Worm (Caenorhabditis elegans) whole organism, young adult: ENCODE results near the gene C36E6.8.
A peak's percentile ranks its signal among the peaks of the same experiment; 100 is the strongest.

Source experiments
- F23B12.7 ChIP-seq: sonication (generic microtip); optimal IDR thresholded peaks from 2 replicates; lab custom pipeline; 2017; ENCODE audit warnings: missing genetic modification characterization, mild to moderate bottlenecking, missing compliant biosample characterization, antibody characterized with exemption, moderate library complexity; ENCODE audit not compliant: insufficient read depth
- F33H1.4 ChIP-seq: fragments of 200-800 bp; sonication (Bioruptor generic); IDR thresholded peaks from 2 replicates; pipeline ENCODE4 v1.3.6; 2022; ENCODE audit warnings: missing genetic modification reagents, missing genetic modification characterization, missing compliant biosample characterization
- F37B4.10 ChIP-seq: fragments of 200-800 bp; sonication (Bioruptor generic); IDR thresholded peaks from 2 replicates; pipeline ENCODE4 v1.3.6; 2022; ENCODE audit warnings: missing genetic modification characterization, missing compliant biosample characterization
- F39B2.1 ChIP-seq: fragments of 200-800 bp; sonication (Bioruptor generic); IDR thresholded peaks from 2 replicates; pipeline ENCODE4 v1.3.6; 2022; ENCODE audit warnings: missing genetic modification reagents, missing genetic modification characterization, missing compliant biosample characterization
- F52B5.7 ChIP-seq: sonication (generic microtip); optimal IDR thresholded peaks from 2 replicates; lab custom pipeline; 2016; ENCODE audit warnings: mild to moderate bottlenecking, missing genetic modification characterization, missing compliant biosample characterization
- F57C9.4 ChIP-seq: sonication (generic microtip); optimal IDR thresholded peaks from 2 replicates; lab custom pipeline; 2017; ENCODE audit warnings: mild to moderate bottlenecking, missing genetic modification characterization, missing compliant biosample characterization
- K11D2.4 ChIP-seq: fragments of 200-800 bp; sonication (Bioruptor generic); IDR thresholded peaks from 2 replicates; pipeline ENCODE4 v1.3.6; 2022; ENCODE audit warnings: missing genetic modification reagents, missing genetic modification characterization, missing compliant biosample characterization
- Y53F4B.3 ChIP-seq: fragments of 200-800 bp; sonication (Bioruptor generic); IDR thresholded peaks from 2 replicates; pipeline ENCODE4 v1.3.6; 2022; ENCODE audit warnings: missing genetic modification reagents, missing genetic modification characterization, missing compliant biosample characterization
- Y56A3A.18 ChIP-seq: fragments of 200-800 bp; sonication (Bioruptor generic); IDR thresholded peaks from 2 replicates; pipeline ENCODE4 v1.3.6; 2022; ENCODE audit warnings: missing genetic modification reagents, missing genetic modification characterization, missing compliant biosample characterization
- Y95B8A.8 ChIP-seq: fragments of 200-800 bp; sonication (Bioruptor generic); IDR thresholded peaks from 2 replicates; pipeline ENCODE4 v1.3.6; 2022; ENCODE audit warnings: missing genetic modification reagents, missing genetic modification characterization, missing compliant biosample characterization
- akir-1 ChIP-seq: fragments of 200-800 bp; sonication (Bioruptor generic); optimal IDR thresholded peaks from 2 replicates; lab custom pipeline; 2018; ENCODE audit warnings: mild to moderate bottlenecking, missing genetic modification characterization, moderate library complexity, missing compliant biosample characterization
- atf-7 ChIP-seq: sonication (generic microtip); optimal IDR thresholded peaks from 2 replicates; lab custom pipeline; 2017; ENCODE audit warnings: mild to moderate bottlenecking, missing genetic modification characterization, missing compliant biosample characterization
- attf-5 ChIP-seq: fragments of 200-800 bp; sonication (Bioruptor generic); optimal IDR thresholded peaks from 2 replicates; lab custom pipeline; 2018; ENCODE audit warnings: mild to moderate bottlenecking, missing genetic modification characterization, missing compliant biosample characterization
- ccch-3 ChIP-seq: fragments of 200-800 bp; sonication (Bioruptor generic); optimal IDR thresholded peaks from 2 replicates; lab custom pipeline; 2018; ENCODE audit warnings: mild to moderate bottlenecking, missing genetic modification characterization, missing compliant biosample characterization
- ceh-100 ChIP-seq: fragments of 200-800 bp; sonication (Bioruptor generic); IDR thresholded peaks from 2 replicates; pipeline ENCODE4 v1.3.6; 2022; ENCODE audit warnings: missing genetic modification reagents, missing genetic modification characterization, missing compliant biosample characterization
- ceh-27 ChIP-seq: fragments of 200-800 bp; sonication (Bioruptor generic); optimal IDR thresholded peaks from 2 replicates; lab custom pipeline; 2018; ENCODE audit warnings: mild to moderate bottlenecking, missing genetic modification characterization, moderate library complexity, missing compliant biosample characterization
- ceh-58 ChIP-seq: fragments of 200-800 bp; sonication (Bioruptor generic); IDR thresholded peaks from 2 replicates; pipeline ENCODE4 v1.3.6; 2022; ENCODE audit warnings: missing genetic modification characterization, missing compliant biosample characterization
- ceh-79 ChIP-seq: sonication (generic microtip); optimal IDR thresholded peaks from 2 replicates; lab custom pipeline; 2017; ENCODE audit warnings: mild to moderate bottlenecking, missing genetic modification characterization, missing compliant biosample characterization
- dox-1 ChIP-seq: fragments of 200-800 bp; sonication (Bioruptor generic); IDR thresholded peaks from 2 replicates; pipeline ENCODE4 v1.3.6; 2022; ENCODE audit warnings: missing genetic modification reagents, missing genetic modification characterization, missing compliant biosample characterization
- him-1 ChIP-seq: sonication (generic microtip); optimal IDR thresholded peaks from 2 replicates; lab custom pipeline; 2016; ENCODE audit warnings: missing genotype, missing genetic modification reagents, missing genetic modification characterization, missing compliant biosample characterization
- hlh-26 ChIP-seq: fragments of 200-800 bp; sonication (Bioruptor generic); conservative IDR thresholded peaks from 2 replicates; pipeline ENCODE4 v1.3.6; 2022; ENCODE audit warnings: missing genetic modification reagents, missing genetic modification characterization, missing compliant biosample characterization
- hmg-1.2 ChIP-seq: fragments of 200-800 bp; sonication (Bioruptor generic); IDR thresholded peaks from 2 replicates; pipeline ENCODE4 v1.3.6; 2022; ENCODE audit warnings: missing genetic modification reagents, missing genetic modification characterization, missing compliant biosample characterization
- let-607 ChIP-seq, 2 experiments: fragments of 200-800 bp in 1 of 2; sonication (Bioruptor generic) in 1 of 2; sonication (generic microtip) in 1 of 2; optimal IDR thresholded peaks; 2 replicates each; lab custom pipeline; 2016 to 2018; ENCODE audit warnings: mild to moderate bottlenecking in 2 of 2, missing compliant biosample characterization in 2 of 2, missing genetic modification characterization in 2 of 2, moderate library complexity in 2 of 2, missing genotype in 1 of 2
- lin-35 ChIP-seq, 3 experiments: fragments of 150-350 bp in 2 of 3; sonication (generic microtip) in 1 of 3; optimal IDR thresholded peaks; 2 replicates each; lab custom pipeline; 2014 to 2018; ENCODE audit warnings: missing biosample characterization in 3 of 3, missing genetic modification characterization in 3 of 3, missing genetic modification reagents in 3 of 3
- lin-40 ChIP-seq: sonication (generic microtip); optimal IDR thresholded peaks from 2 replicates; lab custom pipeline; 2016; ENCODE audit warnings: missing genetic modification characterization, mild to moderate bottlenecking, missing compliant biosample characterization, missing genotype, missing genetic modification reagents
- madf-10 ChIP-seq: sonication (generic microtip); optimal IDR thresholded peaks from 2 replicates; lab custom pipeline; 2016; ENCODE audit warnings: mild to moderate bottlenecking, missing genetic modification characterization, missing compliant biosample characterization
- madf-6 ChIP-seq: fragments of 200-800 bp; sonication (Bioruptor generic); IDR thresholded peaks from 2 replicates; pipeline ENCODE4 v1.3.6; 2022; ENCODE audit warnings: missing genetic modification reagents, missing genetic modification characterization, missing compliant biosample characterization
- mcd-1 ChIP-seq: fragments of 200-800 bp; sonication (Bioruptor generic); IDR thresholded peaks from 2 replicates; pipeline ENCODE4 v1.3.6; 2022; ENCODE audit warnings: missing genetic modification reagents, missing genetic modification characterization, missing compliant biosample characterization
- nhr-27 ChIP-seq: fragments of 200-800 bp; sonication (Bioruptor generic); optimal IDR thresholded peaks from 2 replicates; lab custom pipeline; 2018; ENCODE audit warnings: mild to moderate bottlenecking, missing genetic modification characterization, moderate library complexity, missing compliant biosample characterization
- nhr-80 ChIP-seq: sonication (generic microtip); optimal IDR thresholded peaks from 2 replicates; lab custom pipeline; 2016; ENCODE audit warnings: missing genetic modification characterization, missing compliant biosample characterization
- pha-4 ChIP-seq: fragments of 150-350 bp; sonication (generic microtip); optimal IDR thresholded peaks from 2 replicates; lab custom pipeline; 2014; ENCODE audit warnings: missing biosample characterization, missing genetic modification reagents, missing genetic modification characterization
- rcor-1 ChIP-seq: fragments of 200-800 bp; sonication (Bioruptor generic); IDR thresholded peaks from 2 replicates; pipeline ENCODE4 v1.3.6; 2022; ENCODE audit warnings: missing genetic modification reagents, missing genetic modification characterization, missing compliant biosample characterization
- sdz-38 ChIP-seq: sonication (generic microtip); optimal IDR thresholded peaks from 2 replicates; lab custom pipeline; 2016; ENCODE audit warnings: missing genotype, missing genetic modification characterization, missing compliant biosample characterization
- sea-2 ChIP-seq: fragments of 200-800 bp; sonication (Bioruptor generic); IDR thresholded peaks from 2 replicates; pipeline ENCODE4 v1.3.6; 2022; ENCODE audit warnings: missing genetic modification characterization, missing compliant biosample characterization
- snpc-4 ChIP-seq, 5 experiments: fragments of 150-350 bp in 1 of 5; sonication (generic microtip) in 4 of 5; optimal IDR thresholded peaks; 2 replicates each; lab custom pipeline; 2014 to 2018; ENCODE audit warnings: missing genetic modification characterization in 5 of 5, missing biosample characterization in 3 of 5, antibody characterized with exemption in 2 of 5, mild to moderate bottlenecking in 2 of 5, missing compliant biosample characterization in 2 of 5, missing genotype in 2 of 5, moderate library complexity in 2 of 5, missing genetic modification reagents in 1 of 5
- somi-1 ChIP-seq: fragments of 200-800 bp; sonication (Bioruptor generic); optimal IDR thresholded peaks from 2 replicates; lab custom pipeline; 2018; ENCODE audit warnings: mild to moderate bottlenecking, missing genetic modification characterization, missing compliant biosample characterization
- tbp1 ChIP-seq: fragments of 200-800 bp; sonication (Bioruptor generic); optimal IDR thresholded peaks from 2 replicates; lab custom pipeline; 2018; ENCODE audit warnings: mild to moderate bottlenecking, missing genetic modification characterization, missing compliant biosample characterization
- tbx-9 ChIP-seq: sonication (generic microtip); optimal IDR thresholded peaks from 2 replicates; lab custom pipeline; 2016; ENCODE audit warnings: borderline replicate concordance, missing genetic modification characterization, inconsistent platforms, missing compliant biosample characterization
- zfh-2 ChIP-seq: fragments of 200-800 bp; sonication (Bioruptor generic); conservative IDR thresholded peaks from 2 replicates; pipeline ENCODE4 v1.3.6; 2022; ENCODE audit warnings: missing genetic modification reagents, missing genetic modification characterization, missing compliant biosample characterization
- ztf-18 ChIP-seq: sonication (generic microtip); optimal IDR thresholded peaks from 2 replicates; lab custom pipeline; 2016; ENCODE audit warnings: missing genotype, mild to moderate bottlenecking, missing genetic modification characterization, missing compliant biosample characterization
- ztf-26 ChIP-seq: sonication (generic microtip); optimal IDR thresholded peaks from 2 replicates; lab custom pipeline; 2017; ENCODE audit warnings: missing genetic modification characterization, missing compliant biosample characterization
- ztf-3 ChIP-seq: fragments of 200-800 bp; sonication (Bioruptor generic); optimal IDR thresholded peaks from 2 replicates; lab custom pipeline; 2018; ENCODE audit warnings: mild to moderate bottlenecking, missing genetic modification characterization, missing compliant biosample characterization

The C36E6.8 gene

ce11 chrX:17438386-17438785, at the start of gene C36E6.8:
Gene C36E6.8, plus strand, starts transcription at chrX:17438686.
- TF ChIP-seq pha-4 (tag; lab: Kevin White, UChicago) (no peak), F57C9.4 (no peak), hmg-1.2 (no peak), madf-10 (tag; lab: Kevin White, UChicago) (no peak), F37B4.10 (no peak)

- TF ChIP-seq zfh-2 (GFP tag; lab: Robert Waterston, UW): peak; percentile 51
- TF ChIP-seq Y95B8A.8 (GFP tag; lab: Robert Waterston, UW): no peak
- no peak for TF ChIP-seq ccch-3 (GFP tag; lab: Kevin White, UChicago)
- TF ChIP-seq, all 124 proteins: peak for 1
These were observed 48.0 kb upstream of the C36E6.8 start for ce11 chrX:17390531-17390930.

ce11 chrX:17391515-17391914, 47.0 kb upstream of the C36E6.8 start, which contains the start of gene F10D7.5:
Gene F10D7.5, minus strand, starts transcription at chrX:17391615.
- TF ChIP-seq Y56A3A.18 (GFP tag; lab: Robert Waterston, UW) (no peak), hlh-26 (no peak), ceh-100 (GFP tag; lab: Robert Waterston, UW) (no peak), hmg-1.2 (no peak), F33H1.4 (GFP tag; lab: Robert Waterston, UW) (no peak), ceh-58 (no peak)

ce11 chrX:17392182-17392581, 46.3 kb upstream of the C36E6.8 start:
- TF ChIP-seq madf-10 (tag; lab: Kevin White, UChicago): peak; percentile 75
- no peak for TF ChIP-seq akir-1
- TF ChIP-seq snpc-4 (GFP tag; optimal IDR thresholded peaks at IDR 0.05; lab: Kevin White, UChicago): no peak
- peak in 3 of 4 experiments; percentile 18 to 50 (median 30) for TF ChIP-seq snpc-4 (tag; optimal IDR thresholded peaks at IDR 0.05; lab: Kevin White, UChicago)
- no peak for TF ChIP-seq madf-6 (GFP tag; lab: Robert Waterston, UW)
- TF ChIP-seq sdz-38 (tag; lab: Kevin White, UChicago): no peak
- TF ChIP-seq F23B12.7 (tag; lab: Kevin White, UChicago): peak; percentile 61
- no peak for TF ChIP-seq ccch-3 (GFP tag; lab: Kevin White, UChicago)
- TF ChIP-seq ceh-27 (GFP tag; lab: Kevin White, UChicago): peak; percentile 72
- peak; percentile 74 for TF ChIP-seq ztf-26 (tag; lab: Kevin White, UChicago)
- no peak for TF ChIP-seq ztf-3 (GFP tag; lab: Kevin White, UChicago)
- TF ChIP-seq mcd-1 (GFP tag; lab: Robert Waterston, UW): peak; percentile 96
- TF ChIP-seq sea-2 (GFP tag; lab: Robert Waterston, UW): no peak
- no peak for TF ChIP-seq Y53F4B.3 (GFP tag; lab: Robert Waterston, UW)
- TF ChIP-seq him-1 (tag; lab: Kevin White, UChicago): no peak
- no peak for TF ChIP-seq let-607 (tag; optimal IDR thresholded peaks at IDR 0.05; lab: Kevin White, UChicago)
- peak; percentile 13 for TF ChIP-seq tbp1
- TF ChIP-seq lin-35 (GFP tag; optimal IDR thresholded peaks at IDR 0.05; lab: Kevin White, UChicago): peak in 1 of 3 experiments; percentile 27
- TF ChIP-seq nhr-27 (tag; lab: Kevin White, UChicago): no peak
- no peak for TF ChIP-seq tbx-9 (tag; lab: Kevin White, UChicago)
- peak; percentile 92 for TF ChIP-seq nhr-80 (tag; lab: Kevin White, UChicago)
- peak; percentile 11 for TF ChIP-seq somi-1 (GFP tag; lab: Kevin White, UChicago)
- no peak for TF ChIP-seq ceh-58
- TF ChIP-seq attf-5 (GFP tag; lab: Kevin White, UChicago): peak; percentile 57
- no peak for TF ChIP-seq zfh-2 (GFP tag; lab: Robert Waterston, UW)
- no peak for TF ChIP-seq atf-7
- peak; percentile 80 for TF ChIP-seq lin-40 (tag; lab: Kevin White, UChicago)
- peak; percentile 5 for TF ChIP-seq ztf-18 (tag; lab: Kevin White, UChicago)
- no peak for TF ChIP-seq F52B5.7
- peak; percentile 17; the same call in 1 of the 2 replicates for TF ChIP-seq rcor-1 (GFP tag; lab: Robert Waterston, UW)
- 0 out of 2 replicates have a peak, but pooled peaks have one; percentile 40 for TF ChIP-seq K11D2.4 (GFP tag; lab: Robert Waterston, UW)
- TF ChIP-seq hmg-1.2: peak; percentile 43; the same call in 1 of the 2 replicates
- no peak for TF ChIP-seq F39B2.1 (GFP tag; lab: Robert Waterston, UW)
- no peak for TF ChIP-seq ceh-100 (GFP tag; lab: Robert Waterston, UW)
- peak; percentile 65 for TF ChIP-seq dox-1 (GFP tag; lab: Robert Waterston, UW)
- no peak for TF ChIP-seq ceh-79
